Worm (Caenorhabditis elegans) whole organism, young adult: ENCODE results near the gene hot-1.

Experiments
- F37B4.10 ChIP-seq: fragments of 200-800 bp; sonication (Bioruptor generic); IDR thresholded peaks from 2 replicates; pipeline ENCODE4 v1.3.6; 2022; ENCODE audit warnings: missing genetic modification characterization, missing compliant biosample characterization
- F57C9.4 ChIP-seq: sonication (generic microtip); optimal IDR thresholded peaks from 2 replicates; lab custom pipeline; 2017; ENCODE audit warnings: mild to moderate bottlenecking, missing genetic modification characterization, missing compliant biosample characterization
- T26A5.8 ChIP-seq: sonication (generic microtip); optimal IDR thresholded peaks from 2 replicates; lab custom pipeline; 2016; ENCODE audit warnings: missing genetic modification characterization, missing compliant biosample characterization
- bed-1 ChIP-seq: fragments of 200-800 bp; sonication (Bioruptor generic); IDR thresholded peaks from 2 replicates; pipeline ENCODE4 v1.3.6; 2022; ENCODE audit warnings: missing genetic modification reagents, missing genetic modification characterization, missing compliant biosample characterization
- efl-1 ChIP-seq: fragments of 150-350 bp; optimal IDR thresholded peaks from 2 replicates; lab custom pipeline; 2014; ENCODE audit warnings: missing biosample characterization, missing genetic modification reagents, missing genetic modification characterization
- ets-4 ChIP-seq: fragments of 200-800 bp; sonication (Bioruptor generic); optimal IDR thresholded peaks from 2 replicates; lab custom pipeline; 2018; ENCODE audit warnings: mild to moderate bottlenecking, missing genetic modification characterization, missing compliant biosample characterization
- lsy-27 ChIP-seq: sonication (generic microtip); optimal IDR thresholded peaks from 2 replicates; lab custom pipeline; 2017; ENCODE audit warnings: missing genetic modification characterization, mild to moderate bottlenecking, missing compliant biosample characterization, antibody characterized with exemption, missing genotype, borderline replicate concordance; ENCODE audit not compliant: insufficient read depth
- mxl-1 ChIP-seq: sonication (generic microtip); optimal IDR thresholded peaks from 2 replicates; lab custom pipeline; 2016; ENCODE audit warnings: missing genetic modification characterization, missing compliant biosample characterization
- nfya-1 ChIP-seq: sonication (generic microtip); optimal IDR thresholded peaks from 2 replicates; lab custom pipeline; 2017; ENCODE audit warnings: antibody characterized with exemption, missing compliant biosample characterization, missing genetic modification characterization, borderline replicate concordance; ENCODE audit not compliant: insufficient read depth
- snpc-4 ChIP-seq, 5 experiments: fragments of 150-350 bp in 1 of 5; sonication (generic microtip) in 4 of 5; optimal IDR thresholded peaks; 2 replicates each; lab custom pipeline; 2014 to 2018; ENCODE audit warnings: missing genetic modification characterization in 5 of 5, missing biosample characterization in 3 of 5, antibody characterized with exemption in 2 of 5, mild to moderate bottlenecking in 2 of 5, missing compliant biosample characterization in 2 of 5, missing genotype in 2 of 5, moderate library complexity in 2 of 5, missing genetic modification reagents in 1 of 5
- unc-130 ChIP-seq: sonication (generic microtip); optimal IDR thresholded peaks from 2 replicates; lab custom pipeline; 2016; ENCODE audit warnings: missing genetic modification reagents, missing genetic modification characterization, missing compliant biosample characterization
- unc-62 ChIP-seq: fragments of 150-350 bp; optimal IDR thresholded peaks from 2 replicates; lab custom pipeline; 2014; ENCODE audit warnings: missing biosample characterization, missing genetic modification reagents, missing genetic modification characterization
- ztf-6 ChIP-seq: fragments of 200-800 bp; sonication (Bioruptor generic); IDR thresholded peaks from 2 replicates; pipeline ENCODE4 v1.3.6; 2022; ENCODE audit warnings: missing genetic modification reagents, missing genetic modification characterization, missing compliant biosample characterization

- TF ChIP-seq snpc-4 (GFP tag; optimal IDR thresholded peaks at IDR 0.05; lab: Kevin White, UChicago): no peak
- TF ChIP-seq snpc-4 (tag; optimal IDR thresholded peaks at IDR 0.05; lab: Kevin White, UChicago): no peak
- TF ChIP-seq ets-4 (GFP tag; lab: Kevin White, UChicago): no peak
- TF ChIP-seq nfya-1 (tag; lab: Kevin White, UChicago): no peak
- no peak for TF ChIP-seq bed-1 (GFP tag; lab: Robert Waterston, UW)
- no peak for TF ChIP-seq efl-1 (GFP tag; lab: Kevin White, UChicago)
- TF ChIP-seq mxl-1 (tag; lab: Kevin White, UChicago): no peak
- no peak for TF ChIP-seq F37B4.10
- no peak for TF ChIP-seq F57C9.4 (tag; lab: Kevin White, UChicago)
- TF ChIP-seq ztf-6 (GFP tag; lab: Robert Waterston, UW): no peak
- TF ChIP-seq T26A5.8 (tag; lab: Kevin White, UChicago): no peak
- TF ChIP-seq unc-62 (GFP tag; lab: Kevin White, UChicago): no peak
- no peak for TF ChIP-seq unc-130 (GFP tag; lab: Kevin White, UChicago)
- TF ChIP-seq lsy-27 (tag; lab: Kevin White, UChicago): no peak
These were observed 38.7 kb downstream of the hot-1 start for ce11 chrV:14659595-14659994.
